Worm (Caenorhabditis elegans) whole organism, midembryonic: ENCODE results near the gene skr-10.

Experiments
- cog-1 ChIP-seq: sonication (generic microtip); optimal IDR thresholded peaks from 2 replicates; lab custom pipeline; 2016; ENCODE audit warnings: missing genetic modification characterization, missing compliant biosample characterization
- flt-1 ChIP-seq: fragments of 200-800 bp; sonication (Bioruptor generic); IDR thresholded peaks from 2 replicates; pipeline ENCODE4 v1.3.6; 2022; ENCODE audit warnings: missing genetic modification characterization, missing compliant biosample characterization
- ztf-29 ChIP-seq: fragments of 200-800 bp; sonication (Bioruptor generic); IDR thresholded peaks from 2 replicates; pipeline ENCODE4 v1.3.6; 2022; ENCODE audit warnings: missing genetic modification reagents, missing genetic modification characterization, missing compliant biosample characterization

- TF ChIP-seq cog-1 = no peak
- TF ChIP-seq ztf-29 (GFP tag; lab: Robert Waterston, UW) = no peak
- no peak for TF ChIP-seq flt-1 (GFP tag; lab: Robert Waterston, UW)
Observed at ce11 chrIV:15941403-15941802, 5.2 kb upstream of the skr-10 start, which contains the start of gene Y105C5B.11.
